Worm (Caenorhabditis elegans) whole organism, early embryonic: ENCODE measurements around the gene ZK285.2.

Source experiments
- B0310.2 ChIP-seq: sonication (generic microtip); optimal IDR thresholded peaks from 2 replicates; lab custom pipeline; 2016; ENCODE audit warnings: mild to moderate bottlenecking, missing genetic modification characterization, missing compliant biosample characterization
- F13C5.2 ChIP-seq: sonication (generic microtip); optimal IDR thresholded peaks from 2 replicates; lab custom pipeline; 2017; ENCODE audit warnings: mild to moderate bottlenecking, missing genetic modification characterization, inconsistent platforms, missing compliant biosample characterization
- aly-1 ChIP-seq: sonication (generic microtip); optimal IDR thresholded peaks from 2 replicates; lab custom pipeline; 2016; ENCODE audit warnings: missing genetic modification characterization, missing compliant biosample characterization
- ama-1 ChIP-seq: fragments of 150-350 bp; optimal IDR thresholded peaks from 2 replicates; lab custom pipeline; 2014
- ceh-13 ChIP-seq: fragments of 200-800 bp; sonication (Bioruptor generic); optimal IDR thresholded peaks from 2 replicates; lab custom pipeline; 2018; ENCODE audit warnings: mild to moderate bottlenecking, missing genetic modification characterization, missing compliant biosample characterization
- ceh-36 ChIP-seq: sonication (generic microtip); optimal IDR thresholded peaks from 2 replicates; lab custom pipeline; 2016; ENCODE audit warnings: missing genetic modification characterization, inconsistent platforms, missing compliant biosample characterization
- ets-7 ChIP-seq: sonication (generic microtip); optimal IDR thresholded peaks from 2 replicates; lab custom pipeline; 2016; ENCODE audit warnings: missing genotype, missing genetic modification characterization, missing compliant biosample characterization
- flt-1 ChIP-seq: fragments of 200-800 bp; sonication (Bioruptor generic); IDR thresholded peaks from 2 replicates; pipeline ENCODE4 v1.3.6; 2022; ENCODE audit warnings: missing genetic modification characterization, missing compliant biosample characterization
- hmbx-1 ChIP-seq: sonication (generic microtip); optimal IDR thresholded peaks from 2 replicates; lab custom pipeline; 2016; ENCODE audit warnings: mild to moderate bottlenecking, missing genetic modification characterization, missing compliant biosample characterization
- hmg-4 ChIP-seq: fragments of 200-800 bp; sonication (Bioruptor generic); optimal IDR thresholded peaks from 2 replicates; lab custom pipeline; 2018; ENCODE audit warnings: mild to moderate bottlenecking, missing genetic modification characterization, missing compliant biosample characterization
- hnd-1 ChIP-seq: sonication (generic microtip); optimal IDR thresholded peaks from 2 replicates; lab custom pipeline; 2016; ENCODE audit warnings: missing genetic modification characterization, missing compliant biosample characterization
- pes-1 ChIP-seq: fragments of 200-800 bp; sonication (Bioruptor generic); IDR thresholded peaks from 2 replicates; pipeline ENCODE4 v1.3.6; 2022; ENCODE audit warnings: missing genetic modification reagents, missing genetic modification characterization, missing compliant biosample characterization
- scrt-1 ChIP-seq: fragments of 200-800 bp; sonication (Bioruptor generic); IDR thresholded peaks from 2 replicates; pipeline ENCODE4 v1.3.6; 2022; ENCODE audit warnings: missing genetic modification characterization, missing compliant biosample characterization
- sea-1 ChIP-seq: fragments of 200-800 bp; sonication (Bioruptor generic); conservative IDR thresholded peaks from 2 replicates; pipeline ENCODE4 v1.3.6; 2022; ENCODE audit warnings: missing genetic modification characterization, missing compliant biosample characterization
- tbx-11 ChIP-seq: fragments of 200-800 bp; sonication (Bioruptor generic); IDR thresholded peaks from 2 replicates; pipeline ENCODE4 v1.3.6; 2022; ENCODE audit warnings: missing genetic modification characterization, missing compliant biosample characterization
- tbx-37 ChIP-seq: fragments of 200-800 bp; sonication (Bioruptor generic); conservative IDR thresholded peaks from 2 replicates; pipeline ENCODE4 v1.3.6; 2022; ENCODE audit warnings: missing genetic modification reagents, missing genetic modification characterization, missing compliant biosample characterization
- tra-4 ChIP-seq: sonication (generic microtip); optimal IDR thresholded peaks from 2 replicates; lab custom pipeline; 2017; ENCODE audit warnings: missing genetic modification characterization, missing compliant biosample characterization

ZK285.2 gene

DNA sequence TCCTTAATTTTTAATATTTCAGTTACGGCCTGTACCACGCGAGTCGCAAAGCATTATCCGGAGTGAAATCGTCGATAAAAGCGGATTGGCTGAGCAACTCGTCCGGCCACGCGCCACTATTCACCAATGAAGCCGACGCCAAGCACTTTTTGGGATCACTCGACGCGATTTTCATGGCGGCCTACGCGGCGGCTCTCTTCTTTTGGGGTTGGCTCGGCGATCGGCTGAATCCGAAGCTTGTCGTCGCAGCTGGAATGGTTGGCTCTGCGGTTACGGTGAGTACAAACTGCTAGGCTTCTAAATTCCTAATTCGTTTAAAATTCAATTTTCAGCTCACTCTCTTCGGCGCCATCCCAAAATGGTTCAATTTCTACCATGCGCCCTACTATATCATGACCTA, 21.8 kb upstream of the ZK285.2 start:
- no peak for TF ChIP-seq aly-1
- TF ChIP-seq ceh-36 (tag; lab: Kevin White, UChicago) = no peak
- TF ChIP-seq tra-4 = no peak
- TF ChIP-seq ama-1 = no peak
- no peak for TF ChIP-seq pes-1 (GFP tag; lab: Robert Waterston, UW)
- TF ChIP-seq scrt-1 (GFP tag; lab: Robert Waterston, UW) = no peak
- no peak for TF ChIP-seq hmg-4
- TF ChIP-seq B0310.2 (tag; lab: Kevin White, UChicago) = no peak
- no peak for TF ChIP-seq ets-7
- TF ChIP-seq sea-1 = no peak
- no peak for TF ChIP-seq flt-1 (GFP tag; lab: Robert Waterston, UW)

ce11 chrV:16029237-16029636, 17.4 kb upstream of the ZK285.2 start:
- no peak for TF ChIP-seq ceh-36 (tag; lab: Kevin White, UChicago)
- no peak for TF ChIP-seq aly-1
- no peak for TF ChIP-seq hmbx-1
- no peak for TF ChIP-seq sea-1
- TF ChIP-seq ceh-13 (GFP tag; lab: Kevin White, UChicago) = no peak
- TF ChIP-seq tra-4 = no peak
- TF ChIP-seq tbx-11 (GFP tag; lab: Robert Waterston, UW) = no peak
- no peak for TF ChIP-seq hnd-1
- no peak for TF ChIP-seq scrt-1 (GFP tag; lab: Robert Waterston, UW)
- no peak for TF ChIP-seq pes-1 (GFP tag; lab: Robert Waterston, UW)
- TF ChIP-seq hmg-4 = no peak
- no peak for TF ChIP-seq ama-1
- TF ChIP-seq F13C5.2 = no peak
- no peak for TF ChIP-seq ets-7
- TF ChIP-seq tbx-37 = no peak
- no peak for TF ChIP-seq B0310.2 (tag; lab: Kevin White, UChicago)

- TF ChIP-seq pes-1 (GFP tag; lab: Robert Waterston, UW) (no peak), sea-1 (no peak), B0310.2 (tag; lab: Kevin White, UChicago) (no peak), F13C5.2 (no peak), ama-1 (no peak), tbx-11 (GFP tag; lab: Robert Waterston, UW) (no peak), hnd-1 (no peak), ets-7 (no peak), hmg-4 (no peak), tra-4 (no peak), tbx-37 (no peak), scrt-1 (GFP tag; lab: Robert Waterston, UW) (no peak), flt-1 (GFP tag; lab: Robert Waterston, UW) (no peak), ceh-13 (GFP tag; lab: Kevin White, UChicago) (no peak), hmbx-1 (no peak), aly-1 (no peak), ceh-36 (tag; lab: Kevin White, UChicago) (no peak)
These were observed 15.1 kb upstream of the ZK285.2 start, which contains the start of gene T10C6.7 for ce11 chrV:16031571-16031970. Gene T10C6.7 (minus strand): TSS chrV:16031713.

DNA sequence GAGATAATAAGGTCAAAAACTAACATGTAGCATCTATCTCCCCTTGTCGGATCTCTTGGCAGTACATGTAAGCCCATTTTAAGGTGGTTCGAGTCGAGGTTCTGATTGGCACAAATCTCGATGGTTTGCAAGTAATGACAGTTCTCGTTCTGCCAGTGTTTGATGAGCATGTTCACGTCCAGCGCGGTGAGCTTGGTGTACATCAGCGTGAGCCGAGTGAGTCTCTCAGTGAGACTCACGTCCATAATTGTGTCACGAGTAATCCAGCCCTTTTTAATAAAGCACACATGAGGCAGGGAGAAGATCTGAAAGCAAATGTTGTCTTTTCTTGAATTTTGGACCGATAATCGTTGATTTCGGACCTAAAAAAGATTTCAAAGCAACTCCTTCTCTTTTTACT, 13.9 kb upstream of the ZK285.2 start, which contains the start of gene T10C6.16:
Gene T10C6.16 (minus strand): TSS at position 245 of the 400 bp plus-strand sequence.
- TF ChIP-seq ama-1 (no peak), aly-1 (no peak), ceh-36 (tag; lab: Kevin White, UChicago) (no peak)

DNA sequence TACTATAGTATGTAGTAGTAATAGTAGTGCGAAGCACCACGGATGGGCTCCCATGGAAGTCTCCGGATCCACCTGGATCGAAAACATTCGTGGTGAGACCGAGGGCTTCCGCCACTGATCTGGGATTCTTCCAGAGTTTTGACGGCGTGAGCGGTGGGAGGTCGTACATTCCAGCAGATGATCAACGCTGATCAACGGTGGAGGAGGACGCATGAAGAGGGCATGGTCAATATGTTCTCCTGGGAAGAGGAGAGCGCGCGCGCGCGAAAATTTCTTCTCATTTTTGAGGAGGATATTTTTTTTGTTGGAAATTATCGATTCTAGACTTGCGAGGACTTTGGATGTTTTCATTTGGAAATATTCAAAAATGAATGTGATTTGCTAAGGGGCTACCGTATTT, 13.2 kb upstream of the ZK285.2 start:
- TF ChIP-seq ets-7 (no peak), F13C5.2 (no peak), ama-1 (no peak), pes-1 (GFP tag; lab: Robert Waterston, UW) (no peak), tbx-11 (GFP tag; lab: Robert Waterston, UW) (no peak), ceh-36 (tag; lab: Kevin White, UChicago) (no peak), B0310.2 (tag; lab: Kevin White, UChicago) (no peak), ceh-13 (GFP tag; lab: Kevin White, UChicago) (no peak), tra-4 (no peak), hmg-4 (no peak), tbx-37 (no peak), sea-1 (no peak), hnd-1 (no peak), scrt-1 (GFP tag; lab: Robert Waterston, UW) (no peak), flt-1 (GFP tag; lab: Robert Waterston, UW) (no peak), aly-1 (no peak)

- no peak for TF ChIP-seq sea-1
- no peak for TF ChIP-seq tbx-11 (GFP tag; lab: Robert Waterston, UW)
- no peak for TF ChIP-seq ama-1
- TF ChIP-seq flt-1 (GFP tag; lab: Robert Waterston, UW) = no peak
- TF ChIP-seq tra-4 = no peak
- TF ChIP-seq scrt-1 (GFP tag; lab: Robert Waterston, UW) = no peak
- TF ChIP-seq F13C5.2 = no peak
- TF ChIP-seq hnd-1 = no peak
These were observed 10.5 kb upstream of the ZK285.2 start, which contains the start of gene T10C6.10 for ce11 chrV:16036166-16036565. Gene T10C6.10 (plus strand): TSS chrV:16036413.

- 0 out of 2 replicates have a peak, but pooled peaks have one; percentile 9 for TF ChIP-seq tbx-37
- peak; percentile 80 for TF ChIP-seq pes-1 (GFP tag; lab: Robert Waterston, UW)
- peak; percentile 87 for TF ChIP-seq ama-1
- peak; percentile 59; the same call in 1 of the 2 replicates for TF ChIP-seq flt-1 (GFP tag; lab: Robert Waterston, UW)
- TF ChIP-seq tbx-11 (GFP tag; lab: Robert Waterston, UW) = 0 out of 2 replicates have a peak, but pooled peaks have one; percentile 4
- peak; percentile 69 for TF ChIP-seq sea-1
- peak; percentile 58 for TF ChIP-seq aly-1
These were observed 6.4 kb upstream of the ZK285.2 start, which contains the start of the genes his-4 and his-3 for ce11 chrV:16040140-16040827. Gene his-4 (minus strand): TSS chrV:16040515. Gene his-3 (plus strand): TSS chrV:16040808.

DNA sequence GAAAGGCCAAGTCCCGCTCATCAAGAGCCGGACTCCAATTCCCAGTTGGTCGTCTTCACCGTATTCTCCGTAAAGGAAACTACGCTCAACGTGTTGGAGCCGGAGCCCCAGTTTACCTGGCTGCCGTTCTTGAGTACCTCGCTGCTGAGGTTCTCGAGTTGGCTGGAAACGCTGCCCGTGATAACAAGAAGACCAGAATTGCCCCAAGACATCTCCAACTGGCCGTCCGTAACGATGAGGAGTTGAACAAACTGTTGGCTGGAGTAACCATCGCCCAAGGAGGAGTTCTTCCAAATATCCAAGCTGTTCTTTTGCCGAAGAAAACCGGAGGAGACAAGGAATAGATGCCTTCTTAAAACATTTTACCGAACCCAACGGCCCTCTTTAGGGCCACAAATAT, 5.8 kb upstream of the ZK285.2 start:
- TF ChIP-seq aly-1 = peak; percentile 45
- TF ChIP-seq hmbx-1 = peak; percentile 8
- TF ChIP-seq flt-1 (GFP tag; lab: Robert Waterston, UW) = 0 out of 2 replicates have a peak, but pooled peaks have one; percentile 6
- TF ChIP-seq ama-1 = peak; percentile 77
- TF ChIP-seq pes-1 (GFP tag; lab: Robert Waterston, UW) = peak; percentile 61
- TF ChIP-seq scrt-1 (GFP tag; lab: Robert Waterston, UW) = 0 out of 2 replicates have a peak, but pooled peaks have one; percentile 17
